Worm (Caenorhabditis elegans): ENCODE results near the gene clec-129.
A peak's percentile ranks its signal among the peaks of the same experiment; 100 is the strongest.

clec-129 gene

DNA sequence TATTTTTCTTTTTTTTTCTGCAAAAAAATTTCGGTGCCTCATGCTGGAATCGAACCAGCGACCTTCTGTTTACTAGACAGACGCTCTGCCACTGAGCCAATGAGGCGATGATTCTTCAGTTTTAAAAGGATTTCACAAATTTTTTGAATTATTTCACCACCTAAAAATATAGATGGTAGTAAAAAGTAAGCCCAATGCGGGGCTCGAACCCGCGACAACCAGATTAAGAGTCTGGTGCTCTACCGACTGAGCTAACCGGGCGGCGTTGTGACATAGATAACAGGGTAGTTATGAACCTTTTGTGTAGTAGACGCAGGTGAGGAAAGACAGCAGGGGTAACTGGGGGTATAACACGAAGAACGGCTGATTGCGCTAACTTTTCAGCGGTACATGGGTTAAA lies 3.7 kb upstream of the clec-129 start:
- TF ChIP-seq lin-39 (tag; optimal IDR thresholded peaks at IDR 0.05) (peak; percentile 16), elt-2 (tag; optimal IDR thresholded peaks at IDR 0.05) (peak; percentile 45)

- TF ChIP-seq sea-2 (GFP tag; optimal IDR thresholded peaks at IDR 0.05) (no peak), lin-15B (tag; optimal IDR thresholded peaks at IDR 0.05) (no peak), ztf-11 (tag; optimal IDR thresholded peaks at IDR 0.05) (no peak), nhr-237 (tag; optimal IDR thresholded peaks at IDR 0.05) (no peak), nhr-28 (tag; optimal IDR thresholded peaks at IDR 0.05) (no peak), ceh-9 (tag; optimal IDR thresholded peaks at IDR 0.05) (no peak), daf-12 (tag; optimal IDR thresholded peaks at IDR 0.05) (no peak), fos-1 (tag; optimal IDR thresholded peaks at IDR 0.05) (no peak), elt-3 (tag; optimal IDR thresholded peaks at IDR 0.05) (no peak), hmg-11 (tag; optimal IDR thresholded peaks at IDR 0.05) (no peak), unc-39 (tag; optimal IDR thresholded peaks at IDR 0.05) (no peak), nfya-1 (tag; optimal IDR thresholded peaks at IDR 0.05; ENCODE audit: insufficient read depth) (no peak), nhr-67 (tag; optimal IDR thresholded peaks at IDR 0.05) (no peak), ceh-28 (tag; optimal IDR thresholded peaks at IDR 0.05) (no peak), tbx-2 (tag; optimal IDR thresholded peaks at IDR 0.05) (no peak), mdl-1 (tag; optimal IDR thresholded peaks at IDR 0.05) (no peak), nhr-76 (tag; optimal IDR thresholded peaks at IDR 0.05) (no peak), nhr-23 (tag; optimal IDR thresholded peaks at IDR 0.05) (no peak), ama-1 (optimal IDR thresholded peaks at IDR 0.05) (no peak), ztf-4 (tag; optimal IDR thresholded peaks at IDR 0.05) (no peak)
Observed at ce11 chrII:3569118-3569517, 2.2 kb upstream of the clec-129 start, which contains the start of gene clec-127. Gene clec-127 (minus strand): TSS chrII:3569218.

- no peak for TF ChIP-seq pqm-1 (tag; optimal IDR thresholded peaks at IDR 0.05)
- TF ChIP-seq lsy-12 (tag; optimal IDR thresholded peaks at IDR 0.05) = no peak
- no peak for TF ChIP-seq elt-3 (tag; optimal IDR thresholded peaks at IDR 0.05)
- TF ChIP-seq egl-27 (tag; optimal IDR thresholded peaks at IDR 0.05) = no peak
- no peak for TF ChIP-seq nhr-43 (tag; optimal IDR thresholded peaks at IDR 0.05; ENCODE audit: poor library complexity, severe bottlenecking)
- TF ChIP-seq nhr-12 (tag; optimal IDR thresholded peaks at IDR 0.05) = no peak
- TF ChIP-seq fos-1 (tag; optimal IDR thresholded peaks at IDR 0.05) = no peak
- no peak for TF ChIP-seq nhr-25 (tag; optimal IDR thresholded peaks at IDR 0.05)
- no peak for TF ChIP-seq nhr-11 (tag; optimal IDR thresholded peaks at IDR 0.05)
- TF ChIP-seq skn-1 (tag; optimal IDR thresholded peaks at IDR 0.05) = no peak
Observed at ce11 chrII:3573255-3573654, 2.0 kb downstream of the clec-129 start, which contains the start of gene clec-130. Gene clec-130 (plus strand): TSS chrII:3573555.

- no peak for TF ChIP-seq lsy-12 (tag; optimal IDR thresholded peaks at IDR 0.05)
- no peak for TF ChIP-seq aly-2 (tag; optimal IDR thresholded peaks at IDR 0.05)
- no peak for TF ChIP-seq nhr-43 (tag; optimal IDR thresholded peaks at IDR 0.05; ENCODE audit: poor library complexity, severe bottlenecking)
- no peak for TF ChIP-seq ceh-28 (tag; optimal IDR thresholded peaks at IDR 0.05)
- TF ChIP-seq nhr-23 (tag; optimal IDR thresholded peaks at IDR 0.05) = no peak
- TF ChIP-seq lin-39 (tag; optimal IDR thresholded peaks at IDR 0.05) = no peak
- no peak for TF ChIP-seq jun-1 (tag; optimal IDR thresholded peaks at IDR 0.05)
Observed at ce11 chrII:3576742-3577141, 5.5 kb downstream of the clec-129 start, which contains the start of gene clec-132. Gene clec-132 (plus strand): TSS chrII:3577042.

- TF ChIP-seq nhr-76 (tag; optimal IDR thresholded peaks at IDR 0.05) (no peak), nhr-25 (tag; optimal IDR thresholded peaks at IDR 0.05) (no peak), nhr-11 (tag; optimal IDR thresholded peaks at IDR 0.05) (no peak), nhr-77 (tag; optimal IDR thresholded peaks at IDR 0.05) (no peak), nhr-67 (tag; optimal IDR thresholded peaks at IDR 0.05) (no peak), ceh-9 (tag; optimal IDR thresholded peaks at IDR 0.05) (no peak), elt-1 (tag; optimal IDR thresholded peaks at IDR 0.05) (no peak), daf-12 (tag; optimal IDR thresholded peaks at IDR 0.05) (no peak), aly-2 (tag; optimal IDR thresholded peaks at IDR 0.05) (no peak), snpc-4 (tag; optimal IDR thresholded peaks at IDR 0.05) (no peak), ztf-11 (tag; optimal IDR thresholded peaks at IDR 0.05) (no peak), jun-1 (tag; optimal IDR thresholded peaks at IDR 0.05) (no peak), ceh-16 (tag; optimal IDR thresholded peaks at IDR 0.05) (no peak), ceh-28 (tag; optimal IDR thresholded peaks at IDR 0.05) (no peak), tbx-2 (tag; optimal IDR thresholded peaks at IDR 0.05) (no peak), ama-1 (optimal IDR thresholded peaks at IDR 0.05) (no peak), R02D3.7 (tag; optimal IDR thresholded peaks at IDR 0.05) (no peak), egl-27 (tag; optimal IDR thresholded peaks at IDR 0.05) (no peak), ceh-82 (tag; optimal IDR thresholded peaks at IDR 0.05) (no peak), unc-39 (tag; optimal IDR thresholded peaks at IDR 0.05) (no peak)
Observed at ce11 chrII:3578121-3578520, 6.8 kb downstream of the clec-129 start, which contains the start of gene clec-133. Gene clec-133 (plus strand): TSS chrII:3578421.
